Fruit fly (Drosophila melanogaster): Measurements from ENCODE around the gene CG15879.

Gene CG15879

DNA sequence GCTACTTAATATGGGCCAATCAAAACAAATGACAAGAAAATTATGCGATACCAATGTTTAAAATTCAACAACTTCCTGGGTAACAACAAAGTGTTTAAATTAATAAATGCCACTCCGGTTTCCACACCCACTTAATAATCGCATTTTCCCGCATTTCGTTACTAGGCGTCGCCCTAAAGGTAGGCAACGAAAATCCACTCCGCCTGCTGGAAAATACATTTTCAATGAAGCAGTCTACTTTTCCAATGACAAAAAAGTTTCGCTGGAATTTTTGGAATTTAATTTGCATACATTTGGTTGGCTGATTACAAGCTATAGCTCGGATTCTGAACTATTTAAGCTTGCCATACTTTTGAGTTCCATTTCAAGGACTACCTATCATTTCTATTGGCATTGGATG lies 2.1 kb downstream of the CG15879 start:
- TF ChIP-seq H2.0 (GFP tag; IDR thresholded peaks at IDR 0.05) (no peak), CG7839 (tag; optimal IDR thresholded peaks at IDR 0.05) (no peak), usp (GFP tag; optimal IDR thresholded peaks at IDR 0.05) (no peak), lola (GFP tag; optimal IDR thresholded peaks at IDR 0.05) (peak in 1 of 3 experiments; percentile 38), Vsx1 (GFP tag; optimal IDR thresholded peaks at IDR 0.05) (no peak), CG15073 (GFP tag; optimal IDR thresholded peaks at IDR 0.05) (no peak), dmrt99B (tag; optimal IDR thresholded peaks at IDR 0.05) (no peak), CG4282 (GFP tag; optimal IDR thresholded peaks at IDR 0.05) (no peak), Bgb (GFP tag; IDR thresholded peaks at IDR 0.05; ENCODE audit: partially characterized antibody) (no peak), CG12299 (tag; optimal IDR thresholded peaks at IDR 0.05) (no peak), org-1 (GFP tag; optimal IDR thresholded peaks at IDR 0.05) (no peak), Dref (GFP tag; IDR thresholded peaks at IDR 0.05) (no peak), vvl (GFP tag; IDR thresholded peaks at IDR 0.05) (peak; percentile 88), crp (GFP tag; optimal IDR thresholded peaks at IDR 0.05) (no peak), vnd (GFP tag; IDR thresholded peaks at IDR 0.05; ENCODE audit: partially characterized antibody) (no peak), pb (GFP tag; optimal IDR thresholded peaks at IDR 0.05) (no peak), otp (GFP tag; IDR thresholded peaks at IDR 0.05) (no peak), CG3995 (GFP tag; optimal IDR thresholded peaks at IDR 0.05) (peak; percentile 80), CG31388 (GFP tag; optimal IDR thresholded peaks at IDR 0.05) (no peak), pita (GFP tag; optimal IDR thresholded peaks at IDR 0.05) (no peak), Sox100B (GFP tag; optimal IDR thresholded peaks at IDR 0.05) (no peak), jigr1 (GFP tag; IDR thresholded peaks at IDR 0.05) (no peak), CG8290 (GFP tag; optimal IDR thresholded peaks at IDR 0.05) (no peak), CG8290 (tag; optimal IDR thresholded peaks at IDR 0.05) (peak in 1 of 2 experiments; percentile 32), CG4404 (GFP tag; IDR thresholded peaks at IDR 0.05) (no peak), slp2 (GFP tag; optimal IDR thresholded peaks at IDR 0.05) (no peak), sc (optimal IDR thresholded peaks at IDR 0.05) (no peak), sc (GFP tag; optimal IDR thresholded peaks at IDR 0.05) (no peak), Fer3 (tag; optimal IDR thresholded peaks at IDR 0.05) (no peak), HmgZ (tag; optimal IDR thresholded peaks at IDR 0.05) (peak; percentile 4), eve (GFP tag; optimal IDR thresholded peaks at IDR 0.05) (no peak), sd (tag; optimal IDR thresholded peaks at IDR 0.05) (peak; percentile 93), Dek (tag; optimal IDR thresholded peaks at IDR 0.05) (no peak), CG12155 (GFP tag; optimal IDR thresholded peaks at IDR 0.05) (no peak), pan (optimal IDR thresholded peaks at IDR 0.05) (no peak), pan (GFP tag; optimal IDR thresholded peaks at IDR 0.05 in 1 of 2, IDR thresholded peaks at IDR 0.05 in 1 of 2) (no peak), Hey (tag; optimal IDR thresholded peaks at IDR 0.05) (no peak), Atf3 (GFP tag; optimal IDR thresholded peaks at IDR 0.05) (no peak), CG1602 (GFP tag; optimal IDR thresholded peaks at IDR 0.05) (no peak), CrebB (tag; optimal IDR thresholded peaks at IDR 0.05) (no peak), TFAM (GFP tag; optimal IDR thresholded peaks at IDR 0.05) (no peak), CTCF (GFP tag; optimal IDR thresholded peaks at IDR 0.05) (peak; percentile 44), amos (GFP tag; IDR thresholded peaks at IDR 0.05; ENCODE audit: partially characterized antibody) (no peak), jumu (GFP tag; optimal IDR thresholded peaks at IDR 0.05) (no peak), CG2202 (tag; optimal IDR thresholded peaks at IDR 0.05) (no peak), aop (GFP tag; IDR thresholded peaks at IDR 0.05) (no peak), CG13123 (GFP tag; optimal IDR thresholded peaks at IDR 0.05) (no peak), Hr51 (GFP tag; optimal IDR thresholded peaks at IDR 0.05) (no peak), CG7357 (GFP tag; IDR thresholded peaks at IDR 0.05) (no peak), CG15601 (tag; optimal IDR thresholded peaks at IDR 0.05) (no peak), CG1647 (GFP tag; optimal IDR thresholded peaks at IDR 0.05) (no peak), exex (tag; optimal IDR thresholded peaks at IDR 0.05) (no peak), cas (GFP tag; IDR thresholded peaks at IDR 0.05) (no peak)

Measured in whole organism, embryonic.